Fruit fly (Drosophila melanogaster): ENCODE data around the gene Taf11.

Taf11 gene

dm6 chr2L:9770896-9771295 is 7.8 kb upstream of the Taf11 start, which contains the start of gene ppk18:
Gene ppk18 (minus strand): TSS chr2L:9770996.
- TF ChIP-seq bab1 (GFP tag; optimal IDR thresholded peaks at IDR 0.05) (no peak), CG14711 (tag; optimal IDR thresholded peaks at IDR 0.05) (no peak), kay (GFP tag; ENCODE audit: borderline replicate concordance) (no peak), CG1620 (GFP tag; optimal IDR thresholded peaks at IDR 0.05) (no peak), tj (GFP tag; optimal IDR thresholded peaks at IDR 0.05) (no peak)

- TF ChIP-seq CG12768 (GFP tag; optimal IDR thresholded peaks at IDR 0.05) (no peak), CG5204 (GFP tag; optimal IDR thresholded peaks at IDR 0.05) (no peak), bab1 (GFP tag; optimal IDR thresholded peaks at IDR 0.05) (no peak), Mnt (GFP tag; optimal IDR thresholded peaks at IDR 0.05) (no peak), CG7101 (tag; optimal IDR thresholded peaks at IDR 0.05) (no peak), Crg-1 (GFP tag; optimal IDR thresholded peaks at IDR 0.05) (no peak), CG11617 (GFP tag; optimal IDR thresholded peaks at IDR 0.05) (no peak), CG33017 (tag; optimal IDR thresholded peaks at IDR 0.05) (no peak), cnc (optimal IDR thresholded peaks at IDR 0.05) (no peak), CG14711 (tag; optimal IDR thresholded peaks at IDR 0.05) (no peak), tj (GFP tag; optimal IDR thresholded peaks at IDR 0.05) (no peak), pad (GFP tag; optimal IDR thresholded peaks at IDR 0.05) (no peak), toe (GFP tag; optimal IDR thresholded peaks at IDR 0.05) (no peak), ovo (GFP tag; optimal IDR thresholded peaks at IDR 0.05) (no peak), CG1620 (GFP tag; optimal IDR thresholded peaks at IDR 0.05) (no peak), cic (GFP tag; optimal IDR thresholded peaks at IDR 0.05) (no peak), Clk (GFP tag; optimal IDR thresholded peaks at IDR 0.05) (no peak), kay (GFP tag; ENCODE audit: borderline replicate concordance) (no peak), CG7045 (GFP tag; optimal IDR thresholded peaks at IDR 0.05) (no peak), Hr96 (GFP tag; optimal IDR thresholded peaks at IDR 0.05) (no peak)
These were observed 5.7 kb upstream of the Taf11 start, which contains the start of gene CG17633 for dm6 chr2L:9768735-9769134. Gene CG17633 (plus strand): TSS chr2L:9769060.

- no peak for TF ChIP-seq CG7045 (GFP tag; optimal IDR thresholded peaks at IDR 0.05)
- no peak for TF ChIP-seq CG5204 (GFP tag; optimal IDR thresholded peaks at IDR 0.05)
- TF ChIP-seq CG7101 (tag; optimal IDR thresholded peaks at IDR 0.05), result no peak
- TF ChIP-seq Clk (GFP tag; optimal IDR thresholded peaks at IDR 0.05), result no peak
- TF ChIP-seq CG33017 (tag; optimal IDR thresholded peaks at IDR 0.05), result no peak
- TF ChIP-seq ovo (GFP tag; optimal IDR thresholded peaks at IDR 0.05), result no peak
- no peak for TF ChIP-seq Crg-1 (GFP tag; optimal IDR thresholded peaks at IDR 0.05)
These were observed 3.7 kb upstream of the Taf11 start, which contains the start of gene CG4017 for dm6 chr2L:9766758-9767157. Gene CG4017 (plus strand): TSS chr2L:9767058.

DNA sequence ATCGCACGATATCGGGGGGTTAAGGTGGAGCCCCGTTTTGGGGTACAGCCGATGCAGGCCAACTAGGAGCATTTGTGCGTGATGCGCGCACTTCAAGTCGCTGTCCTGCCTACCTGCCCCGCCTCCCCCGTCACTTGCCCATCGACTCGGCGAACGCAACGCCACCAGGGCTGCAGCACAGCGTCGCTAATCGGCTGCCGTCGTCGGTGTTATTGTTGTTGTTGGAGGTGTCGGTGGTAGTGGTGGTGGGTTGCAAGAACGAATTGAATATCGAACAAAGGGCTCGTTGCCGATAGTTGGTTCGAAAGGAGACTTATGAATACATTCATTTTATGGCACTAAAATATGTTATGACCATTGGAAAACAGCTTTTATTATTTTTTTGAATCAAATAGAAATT is 4.2 kb downstream of the Taf11 start:
- TF ChIP-seq CG33017 (tag; optimal IDR thresholded peaks at IDR 0.05) (peak; percentile 55), bab1 (GFP tag; optimal IDR thresholded peaks at IDR 0.05) (peak; percentile 46), CG11617 (GFP tag; optimal IDR thresholded peaks at IDR 0.05) (peak; percentile 18), toe (GFP tag; optimal IDR thresholded peaks at IDR 0.05) (peak; percentile 73), cic (GFP tag; optimal IDR thresholded peaks at IDR 0.05) (no peak), CG7045 (GFP tag; optimal IDR thresholded peaks at IDR 0.05) (peak; percentile 21), ovo (GFP tag; optimal IDR thresholded peaks at IDR 0.05) (peak; percentile 8), Clk (GFP tag; optimal IDR thresholded peaks at IDR 0.05) (peak; percentile 41), CG1620 (GFP tag; optimal IDR thresholded peaks at IDR 0.05) (no peak), cnc (optimal IDR thresholded peaks at IDR 0.05) (no peak), Mnt (GFP tag; optimal IDR thresholded peaks at IDR 0.05) (peak; percentile 46), kay (GFP tag; ENCODE audit: borderline replicate concordance) (no peak), CG14711 (tag; optimal IDR thresholded peaks at IDR 0.05) (peak; percentile 37), CG12768 (GFP tag; optimal IDR thresholded peaks at IDR 0.05) (no peak), pad (GFP tag; optimal IDR thresholded peaks at IDR 0.05) (no peak), CG7101 (tag; optimal IDR thresholded peaks at IDR 0.05) (peak; percentile 55), tj (GFP tag; optimal IDR thresholded peaks at IDR 0.05) (no peak), Crg-1 (GFP tag; optimal IDR thresholded peaks at IDR 0.05) (no peak), Hr96 (GFP tag; optimal IDR thresholded peaks at IDR 0.05) (peak; percentile 73), CG5204 (GFP tag; optimal IDR thresholded peaks at IDR 0.05) (peak; percentile 56)

DNA sequence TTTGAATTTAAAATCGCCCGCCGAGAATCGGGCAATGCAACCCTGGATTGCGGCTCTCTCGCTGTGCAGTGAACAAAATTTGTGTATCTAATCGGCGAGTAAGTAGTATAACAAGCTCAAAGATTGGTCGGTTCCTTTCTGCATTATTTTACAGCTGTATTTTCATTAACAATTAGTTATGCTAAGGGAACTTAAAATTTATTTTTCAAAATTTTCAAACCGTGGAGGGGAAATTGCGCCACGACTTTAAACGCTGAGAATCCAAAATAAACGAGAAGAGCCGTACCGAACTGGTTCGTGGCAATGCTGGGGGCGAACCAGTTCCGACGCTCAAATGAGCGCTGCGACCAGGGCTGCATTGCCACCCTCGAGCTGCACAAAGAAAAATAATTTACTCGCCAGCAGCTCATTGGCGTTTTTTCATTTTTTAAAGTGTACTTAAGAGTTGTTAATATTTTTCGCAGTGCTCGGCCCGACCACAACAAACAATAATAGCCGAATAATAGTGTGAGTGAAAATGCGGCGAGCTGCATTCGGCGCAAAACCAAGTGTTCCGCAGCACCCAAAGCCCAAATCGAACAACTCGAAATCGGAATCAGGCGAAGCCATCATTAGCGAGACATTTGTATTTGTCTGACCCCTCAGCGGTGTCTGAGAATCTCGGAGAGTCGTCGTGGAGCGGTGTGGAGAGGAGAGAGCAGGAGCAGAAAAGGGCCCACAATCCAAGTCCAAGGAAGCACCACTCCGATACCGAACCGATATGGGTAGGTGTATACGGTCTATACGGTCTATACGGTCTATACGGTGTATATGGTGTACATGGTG is 4.9 kb downstream of the Taf11 start, which contains the start of gene zf30C:
TSS of gene zf30C (plus strand) at position 353 of the 825 bp plus-strand sequence.
- TF ChIP-seq CG1620 (GFP tag; optimal IDR thresholded peaks at IDR 0.05) (peak; percentile 92), Mnt (GFP tag; optimal IDR thresholded peaks at IDR 0.05) (peak; percentile 88), CG7101 (tag; optimal IDR thresholded peaks at IDR 0.05) (peak; percentile 82), toe (GFP tag; optimal IDR thresholded peaks at IDR 0.05) (peak; percentile 94), bab1 (GFP tag; optimal IDR thresholded peaks at IDR 0.05) (peak; percentile 59), CG11617 (GFP tag; optimal IDR thresholded peaks at IDR 0.05) (peak; percentile 78), cnc (optimal IDR thresholded peaks at IDR 0.05) (no peak), kay (GFP tag; ENCODE audit: borderline replicate concordance) (no peak), pad (GFP tag; optimal IDR thresholded peaks at IDR 0.05) (peak; percentile 97), ovo (GFP tag; optimal IDR thresholded peaks at IDR 0.05) (peak; percentile 81), Hr96 (GFP tag; optimal IDR thresholded peaks at IDR 0.05) (peak; percentile 93), CG33017 (tag; optimal IDR thresholded peaks at IDR 0.05) (peak; percentile 60), CG12768 (GFP tag; optimal IDR thresholded peaks at IDR 0.05) (peak; percentile 85), Clk (GFP tag; optimal IDR thresholded peaks at IDR 0.05) (peak; percentile 91), cic (GFP tag; optimal IDR thresholded peaks at IDR 0.05) (peak; percentile 36), CG7045 (GFP tag; optimal IDR thresholded peaks at IDR 0.05) (peak; percentile 78), Crg-1 (GFP tag; optimal IDR thresholded peaks at IDR 0.05) (peak; percentile 83), CG14711 (tag; optimal IDR thresholded peaks at IDR 0.05) (peak; percentile 76), CG5204 (GFP tag; optimal IDR thresholded peaks at IDR 0.05) (peak; percentile 92), tj (GFP tag; optimal IDR thresholded peaks at IDR 0.05) (peak; percentile 63)
